Fruit fly (Drosophila melanogaster) whole organism, adult: ENCODE results near the gene Tpt.

ENCODE experiments used
- CG11617 ChIP-seq: fragments of 200-800 bp; sonication (Bioruptor generic); optimal IDR thresholded peaks from 2 replicates; lab custom pipeline; 2017; ENCODE audit warnings: mild to moderate bottlenecking, missing biosample characterization, missing genetic modification reagents, missing genetic modification characterization
- CG12768 ChIP-seq: fragments of 200-800 bp; sonication (Bioruptor generic); optimal IDR thresholded peaks from 2 replicates; lab custom pipeline; 2017; ENCODE audit warnings: missing biosample characterization, missing genetic modification characterization, mild to moderate bottlenecking, moderate library complexity, missing genetic modification reagents
- CG14711 ChIP-seq: fragments of 200-800 bp; sonication (Bioruptor generic); optimal IDR thresholded peaks from 2 replicates; lab custom pipeline; 2018; ENCODE audit warnings: missing biosample characterization, mild to moderate bottlenecking, missing genetic modification characterization, moderate library complexity
- CG1620 ChIP-seq: fragments of 200-800 bp; sonication (Bioruptor generic); optimal IDR thresholded peaks from 2 replicates; lab custom pipeline; 2016; ENCODE audit warnings: missing biosample characterization, missing genetic modification characterization
- CG33017 ChIP-seq: fragments of 200-800 bp; sonication (Bioruptor generic); optimal IDR thresholded peaks from 2 replicates; lab custom pipeline; 2018; ENCODE audit warnings: missing biosample characterization, mild to moderate bottlenecking, missing genetic modification characterization, moderate library complexity
- CG5204 ChIP-seq: fragments of 200-800 bp; sonication (Bioruptor generic); optimal IDR thresholded peaks from 2 replicates; lab custom pipeline; 2016; ENCODE audit warnings: missing biosample characterization, missing genetic modification characterization
- CG7045 ChIP-seq: fragments of 200-800 bp; sonication (Bioruptor generic); optimal IDR thresholded peaks from 2 replicates; lab custom pipeline; 2017; ENCODE audit warnings: missing biosample characterization, mild to moderate bottlenecking, missing genetic modification characterization
- CG7101 ChIP-seq: fragments of 200-800 bp; sonication (Bioruptor generic); optimal IDR thresholded peaks from 2 replicates; lab custom pipeline; 2018; ENCODE audit warnings: missing biosample characterization, mild to moderate bottlenecking, missing genetic modification characterization, moderate library complexity
- Clk ChIP-seq: fragments of 200-800 bp; sonication (Bioruptor generic); optimal IDR thresholded peaks from 2 replicates; lab custom pipeline; 2017; ENCODE audit warnings: missing biosample characterization, missing genetic modification characterization
- Crg-1 ChIP-seq: fragments of 200-800 bp; sonication (Bioruptor generic); optimal IDR thresholded peaks from 2 replicates; lab custom pipeline; 2016; ENCODE audit warnings: missing biosample characterization, missing genetic modification characterization
- Hr96 ChIP-seq: fragments of 200-800 bp; sonication (Bioruptor generic); optimal IDR thresholded peaks from 2 replicates; lab custom pipeline; 2016; ENCODE audit warnings: missing biosample characterization, missing genetic modification characterization
- Mnt ChIP-seq: fragments of 200-800 bp; sonication (Bioruptor generic); optimal IDR thresholded peaks from 2 replicates; lab custom pipeline; 2016; ENCODE audit warnings: missing biosample characterization, mild to moderate bottlenecking, missing genetic modification characterization
- bab1 ChIP-seq: fragments of 200-800 bp; sonication (Bioruptor generic); optimal IDR thresholded peaks from 3 replicates; lab custom pipeline; 2019; ENCODE audit warnings: missing biosample characterization, mild to moderate bottlenecking, missing genetic modification characterization, moderate library complexity
- cic ChIP-seq: fragments of 200-800 bp; sonication (Bioruptor generic); optimal IDR thresholded peaks from 2 replicates; lab custom pipeline; 2017; ENCODE audit warnings: missing biosample characterization, mild to moderate bottlenecking, missing genetic modification characterization, moderate library complexity
- cnc ChIP-seq, 2 experiments: fragments of >200 bp; optimal IDR thresholded peaks; 2 replicates each; lab custom pipeline; 2017
- kay ChIP-seq: fragments of 200-800 bp; sonication (Bioruptor generic); peaks from one replicate; lab custom pipeline; 2016; ENCODE audit warnings: missing biosample characterization, missing genetic modification characterization, borderline replicate concordance
- ovo ChIP-seq: fragments of 200-800 bp; sonication (Bioruptor generic); optimal IDR thresholded peaks from 2 replicates; lab custom pipeline; 2016; ENCODE audit warnings: missing biosample characterization, missing genetic modification characterization
- pad ChIP-seq: fragments of 200-800 bp; sonication (Bioruptor generic); optimal IDR thresholded peaks from 3 replicates; lab custom pipeline; 2017; ENCODE audit warnings: missing biosample characterization, missing genetic modification characterization, mild to moderate bottlenecking, moderate library complexity, missing genetic modification reagents
- tj ChIP-seq: fragments of 200-800 bp; sonication (Bioruptor generic); optimal IDR thresholded peaks from 3 replicates; lab custom pipeline; 2017; ENCODE audit warnings: missing biosample characterization, mild to moderate bottlenecking, missing genetic modification characterization, moderate library complexity
- toe ChIP-seq: fragments of 200-800 bp; sonication (Bioruptor generic); optimal IDR thresholded peaks from 2 replicates; lab custom pipeline; 2016; ENCODE audit warnings: missing biosample characterization, missing genetic modification characterization

Gene Tpt

DNA sequence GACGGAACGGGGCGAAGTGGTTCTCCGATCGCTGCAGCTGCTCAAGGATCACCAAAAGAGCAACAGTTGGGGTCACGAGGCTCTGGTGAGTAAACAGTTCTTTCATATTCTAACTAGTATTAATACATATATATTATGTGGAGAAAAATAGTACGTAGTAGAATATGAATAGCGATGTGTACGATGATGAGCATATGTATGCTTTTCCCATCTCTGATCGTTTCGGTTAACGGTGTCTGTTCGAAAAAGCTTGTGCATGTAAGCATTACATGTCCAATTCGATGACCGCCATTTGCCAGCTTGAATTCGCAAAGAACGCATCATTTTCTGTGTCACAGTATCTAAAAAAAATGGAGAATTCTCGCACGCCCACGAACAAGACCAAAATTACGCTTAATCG lies 7.6 kb upstream of the Tpt start, which contains the start of the genes Oseg1 and mtrm:
TSS of gene Oseg1 (minus strand) at position 101 of the 400 bp plus-strand sequence.
TSS of gene mtrm (plus strand) at position 288 of the 400 bp plus-strand sequence.
- TF ChIP-seq CG33017 (tag; lab: Kevin White, UChicago) = no peak
- no peak for TF ChIP-seq CG12768 (GFP tag; lab: Kevin White, UChicago)
- peak; percentile 41 for TF ChIP-seq ovo (GFP tag; lab: Kevin White, UChicago)

- TF ChIP-seq tj = no peak
- TF ChIP-seq cic (GFP tag; lab: Kevin White, UChicago) = no peak
- TF ChIP-seq CG12768 (GFP tag; lab: Kevin White, UChicago) = no peak
- peak; percentile 15 for TF ChIP-seq CG7101 (tag; lab: Kevin White, UChicago)
- TF ChIP-seq pad (GFP tag; lab: Kevin White, UChicago) = no peak
- TF ChIP-seq CG1620 = no peak
- TF ChIP-seq CG5204 = no peak
- TF ChIP-seq bab1 (GFP tag; lab: Kevin White, UChicago) = no peak
- peak; percentile 8 for TF ChIP-seq ovo (GFP tag; lab: Kevin White, UChicago)
- no peak for TF ChIP-seq Clk (GFP tag; lab: Kevin White, UChicago)
- TF ChIP-seq CG14711 (tag; lab: Kevin White, UChicago) = peak; percentile 21
- TF ChIP-seq cnc (optimal IDR thresholded peaks at IDR 0.05; lab: Kevin White, UChicago) = no peak
- peak; percentile 1 for TF ChIP-seq CG11617 (GFP tag; lab: Kevin White, UChicago)
- TF ChIP-seq CG7045 (GFP tag; lab: Kevin White, UChicago) = no peak
- no peak for TF ChIP-seq CG33017 (tag; lab: Kevin White, UChicago)
- TF ChIP-seq Crg-1 (GFP tag; lab: Kevin White, UChicago) = no peak
- no peak for TF ChIP-seq toe (GFP tag; lab: Kevin White, UChicago)
- TF ChIP-seq kay (GFP tag; lab: Kevin White, UChicago) = no peak
- no peak for TF ChIP-seq Hr96 (GFP tag; lab: Kevin White, UChicago)
- peak; percentile 12 for TF ChIP-seq Mnt (GFP tag; lab: Kevin White, UChicago)
Measured at dm6 chr3L:8411439-8411897, 6.4 kb upstream of the Tpt start, which contains the start of gene Exo70. Gene Exo70 (plus strand): TSS chr3L:8411851.

- TF ChIP-seq kay (GFP tag; lab: Kevin White, UChicago) (peak; percentile 21), cnc (optimal IDR thresholded peaks at IDR 0.05; lab: Kevin White, UChicago) (no peak), Hr96 (GFP tag; lab: Kevin White, UChicago) (no peak), CG7101 (tag; lab: Kevin White, UChicago) (peak; percentile 87), ovo (GFP tag; lab: Kevin White, UChicago) (no peak), pad (GFP tag; lab: Kevin White, UChicago) (peak; percentile 71), tj (peak; percentile 95), CG7045 (GFP tag; lab: Kevin White, UChicago) (peak; percentile 13), Mnt (GFP tag; lab: Kevin White, UChicago) (no peak), toe (GFP tag; lab: Kevin White, UChicago) (no peak), Crg-1 (GFP tag; lab: Kevin White, UChicago) (peak; percentile 60), cic (GFP tag; lab: Kevin White, UChicago) (peak; percentile 36), CG11617 (GFP tag; lab: Kevin White, UChicago) (peak; percentile 68), CG5204 (peak; percentile 48), CG14711 (tag; lab: Kevin White, UChicago) (peak; percentile 86), bab1 (GFP tag; lab: Kevin White, UChicago) (peak; percentile 96), CG33017 (tag; lab: Kevin White, UChicago) (peak; percentile 85), Clk (GFP tag; lab: Kevin White, UChicago) (no peak), CG12768 (GFP tag; lab: Kevin White, UChicago) (peak; percentile 74), CG1620 (peak; percentile 48)
Measured at dm6 chr3L:8398763-8399445, 6.2 kb downstream of the Tpt start.

DNA sequence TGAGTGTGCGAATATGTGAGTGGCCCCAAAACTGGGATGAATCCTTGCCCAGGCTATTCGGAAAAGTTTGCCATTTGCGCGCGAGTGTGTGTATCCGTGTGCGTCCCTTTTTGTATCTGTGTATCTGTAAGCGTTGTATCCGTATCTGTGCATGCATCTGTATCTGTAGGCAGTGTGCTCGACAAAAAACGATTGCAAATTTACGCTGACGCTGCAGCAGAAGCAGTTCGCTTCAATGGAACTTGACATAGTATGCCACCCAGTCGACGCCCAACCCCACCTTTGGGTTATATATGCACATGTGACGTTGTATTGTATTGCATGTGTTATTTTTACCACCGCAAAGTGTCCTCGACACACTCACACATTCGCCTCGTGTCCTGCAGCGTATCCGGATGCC lies 8.9 kb downstream of the Tpt start:
- TF ChIP-seq toe (GFP tag; lab: Kevin White, UChicago) (no peak), CG12768 (GFP tag; lab: Kevin White, UChicago) (no peak), tj (peak; percentile 95)

dm6 chr3L:8395630-8396168 lies 9.4 kb downstream of the Tpt start, which contains the start of gene CG7120:
Gene CG7120 (plus strand): TSS chr3L:8396000.
- peak; percentile 8 for TF ChIP-seq Hr96 (GFP tag; lab: Kevin White, UChicago)
- no peak for TF ChIP-seq pad (GFP tag; lab: Kevin White, UChicago)
- no peak for TF ChIP-seq bab1 (GFP tag; lab: Kevin White, UChicago)
- peak; percentile 2 for TF ChIP-seq cic (GFP tag; lab: Kevin White, UChicago)

DNA sequence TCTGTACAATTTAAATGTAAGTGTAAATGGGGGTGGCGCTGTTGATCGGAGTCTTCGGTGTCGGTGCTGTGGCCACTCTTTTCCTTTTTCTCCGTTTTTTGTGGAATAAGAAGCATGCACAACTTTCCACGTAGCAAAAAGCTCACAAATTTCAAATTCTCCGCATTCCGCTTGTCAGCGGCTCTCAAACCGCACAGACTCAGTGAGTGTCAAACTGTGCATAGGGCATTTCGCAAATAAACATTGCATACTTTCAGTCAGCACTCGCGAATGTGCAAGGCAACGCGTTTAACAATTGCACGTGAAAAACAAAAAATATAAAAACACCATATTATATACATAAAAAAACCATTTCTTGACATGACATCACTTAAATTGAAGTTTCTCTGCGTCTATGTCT lies 10.1 kb downstream of the Tpt start:
- TF ChIP-seq CG33017 (tag; lab: Kevin White, UChicago) (no peak), pad (GFP tag; lab: Kevin White, UChicago) (no peak), CG11617 (GFP tag; lab: Kevin White, UChicago) (no peak), CG7045 (GFP tag; lab: Kevin White, UChicago) (no peak), kay (GFP tag; lab: Kevin White, UChicago) (no peak), toe (GFP tag; lab: Kevin White, UChicago) (no peak), bab1 (GFP tag; lab: Kevin White, UChicago) (no peak), Crg-1 (GFP tag; lab: Kevin White, UChicago) (no peak), tj (no peak), Clk (GFP tag; lab: Kevin White, UChicago) (no peak), cnc (optimal IDR thresholded peaks at IDR 0.05; lab: Kevin White, UChicago) (no peak), CG12768 (GFP tag; lab: Kevin White, UChicago) (no peak), CG7101 (tag; lab: Kevin White, UChicago) (no peak), CG1620 (no peak), ovo (GFP tag; lab: Kevin White, UChicago) (no peak), Hr96 (GFP tag; lab: Kevin White, UChicago) (no peak), Mnt (GFP tag; lab: Kevin White, UChicago) (no peak)
